Worm (Caenorhabditis elegans): ENCODE data around the gene tsp-3.
A peak's percentile ranks its signal among the peaks of the same experiment; 100 is the strongest.

ce11 chrIII:13187773-13188172, 24.7 kb upstream of the tsp-3 start:
- TF ChIP-seq hlh-6 (tag; optimal IDR thresholded peaks at IDR 0.05) (no peak), ceh-19 (GFP tag; optimal IDR thresholded peaks at IDR 0.05) (no peak), F13H6.1 (tag; optimal IDR thresholded peaks at IDR 0.05) (no peak), hlh-30 (tag; optimal IDR thresholded peaks at IDR 0.05; ENCODE audit: insufficient read depth) (no peak), hlh-8 (tag; optimal IDR thresholded peaks at IDR 0.05) (peak; percentile 63), fax-1 (tag; optimal IDR thresholded peaks at IDR 0.05) (peak; percentile 62), mec-3 (tag; optimal IDR thresholded peaks at IDR 0.05; ENCODE audit: borderline replicate concordance) (no peak), pha-4 (tag; optimal IDR thresholded peaks at IDR 0.05) (no peak), pat-9 (tag; optimal IDR thresholded peaks at IDR 0.05) (no peak), ceh-9 (tag; optimal IDR thresholded peaks at IDR 0.05) (no peak), ceh-48 (tag; optimal IDR thresholded peaks at IDR 0.05) (no peak), gmeb-2 (tag; optimal IDR thresholded peaks at IDR 0.05) (no peak), K02D7.2 (tag; optimal IDR thresholded peaks at IDR 0.05) (no peak)

All from whole organism, late embryonic.